Worm (Caenorhabditis elegans) whole organism, midembryonic: ENCODE data around the gene K09C6.9.
"Not testable (repeated sequence)": the region's sequence is repeated elsewhere in the genome, so short reads cannot be mapped to it uniquely, and the experiment has no call there.

Experiments used
- T22C8.4 ChIP-seq: fragments of 200-800 bp; sonication (Bioruptor generic); IDR thresholded peaks from 2 replicates; pipeline ENCODE4 v1.3.6; 2022; ENCODE audit warnings: missing genetic modification characterization, missing compliant biosample characterization
- cog-1 ChIP-seq: sonication (generic microtip); optimal IDR thresholded peaks from 2 replicates; lab custom pipeline; 2016; ENCODE audit warnings: missing genetic modification characterization, missing compliant biosample characterization
- flt-1 ChIP-seq: fragments of 200-800 bp; sonication (Bioruptor generic); IDR thresholded peaks from 2 replicates; pipeline ENCODE4 v1.3.6; 2022; ENCODE audit warnings: missing genetic modification characterization, missing compliant biosample characterization
- klf-2 ChIP-seq: fragments of 200-800 bp; sonication (Bioruptor generic); conservative IDR thresholded peaks from 2 replicates; pipeline ENCODE4 v1.3.6; 2022; ENCODE audit warnings: missing genetic modification reagents, missing genetic modification characterization, missing compliant biosample characterization
- med-1 ChIP-seq: sonication (generic microtip); optimal IDR thresholded peaks from 2 replicates; lab custom pipeline; 2017; ENCODE audit warnings: missing genetic modification characterization, mild to moderate bottlenecking, missing compliant biosample characterization, antibody characterized with exemption, missing genetic modification reagents; ENCODE audit not compliant: insufficient read depth
- ref-1 ChIP-seq: fragments of 200-800 bp; sonication (Bioruptor generic); conservative IDR thresholded peaks from 2 replicates; pipeline ENCODE4 v1.3.6; 2022; ENCODE audit warnings: missing genetic modification reagents, missing genetic modification characterization, missing compliant biosample characterization
- tab-1 ChIP-seq: fragments of 200-800 bp; sonication (Bioruptor generic); IDR thresholded peaks from 2 replicates; pipeline ENCODE4 v1.3.6; 2022; ENCODE audit warnings: missing genetic modification characterization, missing compliant biosample characterization
- ztf-23 ChIP-seq: fragments of 200-800 bp; sonication (Bioruptor generic); IDR thresholded peaks from 2 replicates; pipeline ENCODE4 v1.3.6; 2022; ENCODE audit warnings: missing genetic modification reagents, missing genetic modification characterization, missing compliant biosample characterization
- ztf-29 ChIP-seq: fragments of 200-800 bp; sonication (Bioruptor generic); IDR thresholded peaks from 2 replicates; pipeline ENCODE4 v1.3.6; 2022; ENCODE audit warnings: missing genetic modification reagents, missing genetic modification characterization, missing compliant biosample characterization

Gene K09C6.9

DNA sequence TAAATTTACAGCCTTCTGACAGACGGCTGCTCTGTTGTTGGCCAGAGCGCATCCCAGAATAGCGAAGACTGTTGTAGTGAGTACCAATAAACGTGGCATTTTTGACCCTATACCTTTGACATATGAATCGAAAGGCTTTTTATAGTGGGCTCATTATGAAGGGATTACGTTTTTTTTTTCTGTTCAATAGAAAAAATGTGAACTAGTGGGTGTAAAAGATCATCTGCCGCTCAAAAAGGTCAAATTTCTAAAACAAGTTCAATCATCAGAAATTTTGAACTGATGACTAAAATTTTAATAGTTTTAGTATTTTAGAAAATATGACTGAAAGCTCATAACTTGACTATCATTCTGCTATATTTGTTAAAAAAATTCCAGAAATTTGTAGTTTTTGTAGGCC lies at the start of gene K09C6.9:
Gene K09C6.9 (minus strand): TSS at position 101 of the 400 bp plus-strand sequence.
- TF ChIP-seq klf-2 (GFP tag; lab: Robert Waterston, UW) = no peak
- TF ChIP-seq cog-1 (tag; lab: Kevin White, UChicago) = no peak
- no peak for TF ChIP-seq T22C8.4 (GFP tag; lab: Robert Waterston, UW)
- no peak for TF ChIP-seq flt-1 (GFP tag; lab: Robert Waterston, UW)
- TF ChIP-seq med-1 (GFP tag; lab: Kevin White, UChicago) = no peak
- TF ChIP-seq ref-1 (GFP tag; lab: Robert Waterston, UW) = no peak
- no peak for TF ChIP-seq tab-1
- TF ChIP-seq ztf-23 (GFP tag; lab: Robert Waterston, UW) = no peak
- TF ChIP-seq ztf-29 = no peak

ce11 chrV:904232-904983 lies 49.5 kb upstream of the K09C6.9 start, which contains the start of gene trm-2A:
Gene trm-2A, plus strand, starts transcription at chrV:904963.
- no peak for TF ChIP-seq klf-2 (GFP tag; lab: Robert Waterston, UW)
- TF ChIP-seq ztf-23 (GFP tag; lab: Robert Waterston, UW) = 0 out of 2 replicates have a peak, but pooled peaks have one; percentile 39
- TF ChIP-seq cog-1 (tag; lab: Kevin White, UChicago) = no peak
- no peak for TF ChIP-seq T22C8.4 (GFP tag; lab: Robert Waterston, UW)

DNA sequence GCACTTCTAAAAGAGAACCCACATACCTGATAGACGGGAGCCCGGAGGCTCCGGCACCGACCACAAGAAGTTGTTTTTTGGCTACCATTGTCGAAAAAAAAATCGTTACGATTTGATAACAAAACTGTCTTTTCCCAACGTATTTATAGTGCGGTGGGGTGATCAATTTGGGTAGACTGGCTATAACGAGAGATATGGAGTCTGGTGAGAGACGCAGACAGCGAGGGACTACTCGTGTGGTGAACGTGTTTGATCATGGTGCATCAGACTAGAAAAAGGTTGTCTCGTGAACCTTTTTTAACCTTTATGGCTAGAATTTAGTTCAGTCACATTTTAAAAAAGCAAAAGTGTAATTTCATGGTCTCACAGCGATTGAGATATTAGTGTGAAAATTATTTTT lies 48.6 kb upstream of the K09C6.9 start, which contains the start of gene fmo-5:
Gene fmo-5 (minus strand): TSS at position 206 of the 400 bp plus-strand sequence.
- TF ChIP-seq cog-1 (tag; lab: Kevin White, UChicago) = no peak
- no peak for TF ChIP-seq ref-1 (GFP tag; lab: Robert Waterston, UW)
- no peak for TF ChIP-seq ztf-23 (GFP tag; lab: Robert Waterston, UW)
- TF ChIP-seq T22C8.4 (GFP tag; lab: Robert Waterston, UW) = no peak
- no peak for TF ChIP-seq ztf-29
- no peak for TF ChIP-seq flt-1 (GFP tag; lab: Robert Waterston, UW)
- TF ChIP-seq med-1 (GFP tag; lab: Kevin White, UChicago) = no peak
- TF ChIP-seq klf-2 (GFP tag; lab: Robert Waterston, UW) = no peak
- no peak for TF ChIP-seq tab-1

ce11 chrV:899087-899486 lies 44.2 kb upstream of the K09C6.9 start, which contains the start of gene nas-32:
Gene nas-32, minus strand, starts transcription at chrV:899187.
- TF ChIP-seq klf-2 (GFP tag; lab: Robert Waterston, UW) (no peak), med-1 (GFP tag; lab: Kevin White, UChicago) (no peak), cog-1 (tag; lab: Kevin White, UChicago) (no peak), T22C8.4 (GFP tag; lab: Robert Waterston, UW) (no peak), ztf-29 (no peak), tab-1 (no peak), ztf-23 (GFP tag; lab: Robert Waterston, UW) (no peak), flt-1 (GFP tag; lab: Robert Waterston, UW) (no peak), ref-1 (GFP tag; lab: Robert Waterston, UW) (no peak)

DNA sequence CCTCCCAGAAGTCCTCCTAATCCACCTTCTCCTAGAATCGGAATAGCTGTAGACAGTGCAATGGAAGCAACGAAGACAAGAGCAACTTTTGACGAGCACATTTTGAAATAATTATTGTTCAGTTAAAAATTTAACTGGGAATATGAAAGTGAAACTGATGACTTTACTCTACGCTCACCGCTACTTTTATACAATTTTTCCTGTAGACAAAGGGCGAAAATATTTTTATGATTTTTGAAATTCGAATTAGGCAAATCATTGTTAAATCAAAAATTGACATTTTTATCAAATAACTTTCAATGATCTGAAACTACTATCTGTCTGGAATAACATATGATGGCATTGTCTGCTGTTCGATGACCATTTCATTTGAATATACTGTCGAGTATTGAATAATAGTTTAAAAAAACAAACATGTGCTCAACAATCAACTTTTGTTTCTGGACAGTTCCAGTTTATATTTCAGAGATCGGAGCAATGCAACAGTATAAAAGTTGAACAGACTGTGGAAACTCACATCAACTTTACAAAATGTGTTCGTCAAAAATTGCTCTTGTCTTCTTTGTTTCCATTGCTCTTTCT lies 38.7 kb upstream of the K09C6.9 start, which contains the start of the genes srlf-23 and srlf-20:
Gene srlf-23 (minus strand): TSS at position 101 of the 582 bp plus-strand sequence.
Gene srlf-20 (plus strand): TSS at position 532 of the 582 bp plus-strand sequence.
- TF ChIP-seq T22C8.4 (GFP tag; lab: Robert Waterston, UW) = no peak
- TF ChIP-seq ztf-29 = no peak
- TF ChIP-seq klf-2 (GFP tag; lab: Robert Waterston, UW) = no peak
- TF ChIP-seq flt-1 (GFP tag; lab: Robert Waterston, UW) = no peak
- no peak for TF ChIP-seq tab-1
- TF ChIP-seq cog-1 (tag; lab: Kevin White, UChicago) = no peak
- no peak for TF ChIP-seq ztf-23 (GFP tag; lab: Robert Waterston, UW)
- no peak for TF ChIP-seq ref-1 (GFP tag; lab: Robert Waterston, UW)
- TF ChIP-seq med-1 (GFP tag; lab: Kevin White, UChicago) = no peak

ce11 chrV:890835-891234 lies 36.0 kb upstream of the K09C6.9 start, which contains the start of gene srlf-22:
Gene srlf-22, plus strand, starts transcription at chrV:891135.
- TF ChIP-seq tab-1; med-1 (GFP tag; lab: Kevin White, UChicago); T22C8.4 (GFP tag; lab: Robert Waterston, UW): not testable (repeated sequence)

DNA sequence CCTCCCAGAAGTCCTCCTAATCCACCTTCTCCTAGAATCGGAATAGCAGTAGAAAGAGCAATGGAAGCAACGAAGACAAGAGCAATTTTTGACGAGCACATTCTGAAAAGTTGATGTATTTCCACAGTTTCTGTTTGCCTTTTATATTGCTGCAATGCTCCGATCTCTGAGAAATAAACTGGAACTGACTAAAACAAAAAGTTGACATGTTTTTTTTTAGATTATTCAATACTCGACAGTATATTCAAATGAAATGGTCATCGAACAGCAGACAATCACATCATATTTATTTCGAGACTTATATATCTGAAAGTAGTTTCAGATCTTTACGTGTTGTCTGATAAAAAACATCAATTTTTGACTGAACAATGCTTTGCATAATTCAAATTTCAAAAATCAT lies 35.6 kb upstream of the K09C6.9 start, which contains the start of gene srlf-21:
Gene srlf-21 (minus strand): TSS at position 101 of the 400 bp plus-strand sequence.
- TF ChIP-seq klf-2 (GFP tag; lab: Robert Waterston, UW) = no peak
- TF ChIP-seq ztf-23 (GFP tag; lab: Robert Waterston, UW) = no peak

- TF ChIP-seq ztf-29 (no peak), klf-2 (GFP tag; lab: Robert Waterston, UW) (no peak), flt-1 (GFP tag; lab: Robert Waterston, UW) (no peak), cog-1 (tag; lab: Kevin White, UChicago) (no peak), ztf-23 (GFP tag; lab: Robert Waterston, UW) (no peak), ref-1 (GFP tag; lab: Robert Waterston, UW) (no peak), med-1 (GFP tag; lab: Kevin White, UChicago) (no peak), tab-1 (no peak), T22C8.4 (GFP tag; lab: Robert Waterston, UW) (no peak)
Measured at ce11 chrV:889216-889615, 34.4 kb upstream of the K09C6.9 start, which contains the start of gene T02B11.6. Gene T02B11.6, minus strand, starts transcription at chrV:889316.

- no peak for TF ChIP-seq tab-1
- no peak for TF ChIP-seq ztf-29
- no peak for TF ChIP-seq ref-1 (GFP tag; lab: Robert Waterston, UW)
- no peak for TF ChIP-seq klf-2 (GFP tag; lab: Robert Waterston, UW)
- no peak for TF ChIP-seq T22C8.4 (GFP tag; lab: Robert Waterston, UW)
Measured at ce11 chrV:884324-884723, 29.5 kb upstream of the K09C6.9 start, which contains the start of gene srj-38. Gene srj-38, minus strand, starts transcription at chrV:884424.
